Fruit fly (Drosophila melanogaster) whole organism, embryonic: ENCODE measurements around the gene Gr93a.

ENCODE experiments used
- B-H1 ChIP-seq: fragments of 200-800 bp; sonication (Bioruptor generic); IDR thresholded peaks from 3 replicates; pipeline ENCODE4 v1.3.6; 2022; ENCODE audit warnings: missing biosample characterization, missing genetic modification characterization
- BEAF-32 ChIP-seq: fragments of 200-800 bp; sonication (Bioruptor generic); optimal IDR thresholded peaks from 3 replicates; lab custom pipeline; 2017; ENCODE audit warnings: missing biosample characterization, missing genetic modification characterization, mild to moderate bottlenecking, moderate library complexity, missing genetic modification reagents
- CG1024 ChIP-seq: fragments of 200-800 bp; sonication (Bioruptor generic); IDR thresholded peaks from 2 replicates; pipeline ENCODE4 v1.3.6; 2022; ENCODE audit warnings: missing biosample characterization, missing genetic modification characterization
- CG11456 ChIP-seq: fragments of 200-800 bp; sonication (Bioruptor generic); IDR thresholded peaks from 3 replicates; pipeline ENCODE4 v1.3.6; 2022; ENCODE audit warnings: missing biosample characterization, missing genetic modification characterization
- CG12236 ChIP-seq: fragments of 200-800 bp; sonication (Bioruptor generic); optimal IDR thresholded peaks from 2 replicates; lab custom pipeline; 2016; ENCODE audit warnings: missing biosample characterization, missing genetic modification characterization
- CG13424 ChIP-seq: fragments of 200-800 bp; sonication (Bioruptor generic); optimal IDR thresholded peaks from 2 replicates; lab custom pipeline; 2019; ENCODE audit warnings: missing biosample characterization, mild to moderate bottlenecking, missing genetic modification characterization, moderate library complexity
- CG15073 ChIP-seq: fragments of 200-800 bp; sonication (Bioruptor generic); optimal IDR thresholded peaks from 2 replicates; lab custom pipeline; 2016; ENCODE audit warnings: missing biosample characterization, missing genetic modification characterization
- CG15696 ChIP-seq: fragments of 200-800 bp; sonication (Bioruptor generic); optimal IDR thresholded peaks from 2 replicates; lab custom pipeline; 2019; ENCODE audit warnings: missing biosample characterization, mild to moderate bottlenecking, missing genetic modification characterization, moderate library complexity
- CG1603 ChIP-seq: fragments of 200-800 bp; sonication (Bioruptor generic); optimal IDR thresholded peaks from 2 replicates; lab custom pipeline; 2019; ENCODE audit warnings: missing biosample characterization, mild to moderate bottlenecking, missing genetic modification characterization, moderate library complexity
- CG16813 ChIP-seq: fragments of 200-800 bp; sonication (Bioruptor generic); IDR thresholded peaks from 3 replicates; pipeline ENCODE4 v1.3.6; 2022; ENCODE audit warnings: missing biosample characterization, missing genetic modification characterization; ENCODE audit not compliant: partially characterized antibody
- CG17829 ChIP-seq: fragments of 200-800 bp; optimal IDR thresholded peaks from 2 replicates; lab custom pipeline; 2019; ENCODE audit warnings: missing biosample characterization, mild to moderate bottlenecking, missing genetic modification characterization, moderate library complexity
- CG18599 ChIP-seq: fragments of 200-800 bp; sonication (Bioruptor generic); optimal IDR thresholded peaks from 3 replicates; lab custom pipeline; 2017; ENCODE audit warnings: missing biosample characterization, missing genetic modification characterization, mild to moderate bottlenecking, moderate library complexity, missing genetic modification reagents
- CG2199 ChIP-seq: fragments of 200-800 bp; sonication (Bioruptor generic); IDR thresholded peaks from 3 replicates; pipeline ENCODE4 v1.3.6; 2022; ENCODE audit warnings: missing biosample characterization, missing genetic modification characterization
- CG2889 ChIP-seq: fragments of 200-800 bp; sonication (Bioruptor generic); IDR thresholded peaks from 3 replicates; pipeline ENCODE4 v1.3.6; 2022; ENCODE audit warnings: missing biosample characterization, missing genetic modification characterization
- CG31224 ChIP-seq: fragments of 200-800 bp; sonication (Bioruptor generic); IDR thresholded peaks from 2 replicates; pipeline ENCODE4 v1.3.6; 2022; ENCODE audit warnings: missing biosample characterization, missing genetic modification characterization
- CG34224 ChIP-seq: fragments of 200-800 bp; sonication (Bioruptor generic); IDR thresholded peaks from 3 replicates; pipeline ENCODE4 v1.3.6; 2022; ENCODE audit warnings: missing biosample characterization, missing genetic modification characterization; ENCODE audit not compliant: partially characterized antibody
- CG4404 ChIP-seq: fragments of 200-800 bp; sonication (Bioruptor generic); IDR thresholded peaks from 2 replicates; pipeline ENCODE4 v1.3.6; 2022; ENCODE audit warnings: missing biosample characterization, missing genetic modification characterization
- CG4617 ChIP-seq: fragments of 200-800 bp; sonication (Bioruptor generic); optimal IDR thresholded peaks from 3 replicates; lab custom pipeline; 2016; ENCODE audit warnings: missing biosample characterization, missing genetic modification characterization, borderline replicate concordance
- CG7839 ChIP-seq: fragments of 200-800 bp; sonication (Bioruptor generic); optimal IDR thresholded peaks from 3 replicates; lab custom pipeline; 2018; ENCODE audit warnings: missing biosample characterization, mild to moderate bottlenecking, missing genetic modification characterization, moderate library complexity
- Ets65A ChIP-seq: fragments of 200-800 bp; sonication (Bioruptor generic); peaks from one replicate; lab custom pipeline; 2016; ENCODE audit warnings: missing biosample characterization, missing genetic modification characterization
- Ets97D ChIP-seq: fragments of 200-800 bp; sonication (Bioruptor generic); optimal IDR thresholded peaks from 3 replicates; lab custom pipeline; 2016; ENCODE audit warnings: missing biosample characterization, missing genetic modification characterization
- Lhr ChIP-seq: fragments of 200-800 bp; sonication (Bioruptor generic); optimal IDR thresholded peaks from 3 replicates; lab custom pipeline; 2017; ENCODE audit warnings: mild to moderate bottlenecking, missing biosample characterization, missing genetic modification reagents, missing genetic modification characterization
- Opbp ChIP-seq: fragments of 200-800 bp; sonication (Bioruptor generic); IDR thresholded peaks from 3 replicates; pipeline ENCODE4 v1.3.6; 2022; ENCODE audit warnings: missing biosample characterization, missing genetic modification characterization; ENCODE audit not compliant: partially characterized antibody
- PHDP ChIP-seq: fragments of 200-800 bp; sonication (Bioruptor generic); optimal IDR thresholded peaks from 3 replicates; lab custom pipeline; 2018; ENCODE audit warnings: missing biosample characterization, mild to moderate bottlenecking, missing genetic modification characterization, moderate library complexity
- Ptx1 ChIP-seq: fragments of 200-800 bp; sonication (Bioruptor generic); IDR thresholded peaks from 2 replicates; pipeline ENCODE4 v1.3.6; 2022; ENCODE audit warnings: missing biosample characterization, missing genetic modification characterization
- Vsx1 ChIP-seq: fragments of 200-800 bp; sonication (Bioruptor generic); optimal IDR thresholded peaks from 2 replicates; lab custom pipeline; 2017; ENCODE audit warnings: missing biosample characterization, mild to moderate bottlenecking, missing genetic modification characterization, missing genetic modification reagents
- Xbp1 ChIP-seq: fragments of 200-800 bp; sonication (Bioruptor generic); optimal IDR thresholded peaks from 3 replicates; lab custom pipeline; 2016; ENCODE audit warnings: missing biosample characterization, mild to moderate bottlenecking, missing genetic modification characterization
- ac ChIP-seq: fragments of 200-800 bp; sonication (Bioruptor generic); optimal IDR thresholded peaks from 3 replicates; lab custom pipeline; 2017; ENCODE audit warnings: missing biosample characterization, mild to moderate bottlenecking, missing genetic modification characterization
- ase ChIP-seq: fragments of 200-800 bp; sonication (Bioruptor generic); IDR thresholded peaks from 3 replicates; pipeline ENCODE4 v1.3.6; 2022; ENCODE audit warnings: missing biosample characterization, missing genetic modification characterization
- ash1 ChIP-seq: fragments of 200-800 bp; sonication (Bioruptor generic); optimal IDR thresholded peaks from 2 replicates; lab custom pipeline; 2018; ENCODE audit warnings: missing biosample characterization, mild to moderate bottlenecking, missing genetic modification characterization
- az2 ChIP-seq: fragments of 200-800 bp; sonication (Bioruptor generic); optimal IDR thresholded peaks from 3 replicates; lab custom pipeline; 2016; ENCODE audit warnings: missing biosample characterization, missing genetic modification characterization
- br ChIP-seq: fragments of >200 bp; optimal IDR thresholded peaks from 2 replicates; lab custom pipeline; 2017
- cwo ChIP-seq: fragments of 200-800 bp; sonication (Bioruptor generic); optimal IDR thresholded peaks from 3 replicates; lab custom pipeline; 2017; ENCODE audit warnings: missing biosample characterization, missing genetic modification characterization, mild to moderate bottlenecking, moderate library complexity, missing genetic modification reagents
- dmrt11E ChIP-seq: fragments of 200-800 bp; sonication (Bioruptor generic); optimal IDR thresholded peaks from 3 replicates; lab custom pipeline; 2018; ENCODE audit warnings: missing biosample characterization, mild to moderate bottlenecking, missing genetic modification characterization, moderate library complexity
- emc ChIP-seq: fragments of 200-800 bp; sonication (Bioruptor generic); optimal IDR thresholded peaks from 2 replicates; lab custom pipeline; 2016; ENCODE audit warnings: missing biosample characterization, missing genetic modification characterization
- ems ChIP-seq: fragments of 200-800 bp; sonication (Bioruptor generic); optimal IDR thresholded peaks from 3 replicates; lab custom pipeline; 2016; ENCODE audit warnings: missing biosample characterization, missing genetic modification characterization
- eve ChIP-seq, 2 experiments: fragments of >200 bp; optimal IDR thresholded peaks; 2 replicates each; lab custom pipeline; 2017; ENCODE audit warnings: missing biosample characterization in 2 of 2, missing genetic modification characterization in 2 of 2
- hb ChIP-seq: fragments of 200-800 bp; sonication (Bioruptor generic); IDR thresholded peaks from 3 replicates; pipeline ENCODE4 v1.3.6; 2022; ENCODE audit warnings: missing biosample characterization, missing genetic modification characterization; ENCODE audit not compliant: partially characterized antibody
- her ChIP-seq: fragments of 200-800 bp; sonication (Bioruptor generic); optimal IDR thresholded peaks from 2 replicates; lab custom pipeline; 2016; ENCODE audit warnings: missing biosample characterization, missing genetic modification characterization
- klu ChIP-seq: fragments of 200-800 bp; sonication (Bioruptor generic); IDR thresholded peaks from 2 replicates; pipeline ENCODE4 v1.3.6; 2022; ENCODE audit warnings: missing biosample characterization, missing genetic modification characterization
- lov ChIP-seq, 2 experiments: fragments of 200-800 bp in 1 of 2; fragments of >200 bp in 1 of 2; sonication (Bioruptor generic) in 1 of 2; IDR thresholded peaks in 1 of 2; optimal IDR thresholded peaks in 1 of 2; 2 replicates in 1 of 2; 3 replicates in 1 of 2; pipeline versions ENCODE4 v1.3.6 to Lab custom; 2017 to 2022; ENCODE audit warnings: missing biosample characterization in 1 of 2, missing genetic modification characterization in 1 of 2
- p53 ChIP-seq: fragments of 200-800 bp; sonication (Bioruptor generic); optimal IDR thresholded peaks from 2 replicates; lab custom pipeline; 2016; ENCODE audit warnings: missing biosample characterization, missing genetic modification characterization
- pfk ChIP-seq: fragments of 200-800 bp; sonication (Bioruptor generic); optimal IDR thresholded peaks from 2 replicates; lab custom pipeline; 2018; ENCODE audit warnings: missing biosample characterization, mild to moderate bottlenecking, missing genetic modification characterization, moderate library complexity
- shn ChIP-seq: fragments of 200-800 bp; sonication (Bioruptor generic); optimal IDR thresholded peaks from 3 replicates; lab custom pipeline; 2016; ENCODE audit warnings: missing biosample characterization, missing genetic modification characterization
- sim ChIP-seq: fragments of 200-800 bp; sonication (Bioruptor generic); IDR thresholded peaks from 2 replicates; pipeline ENCODE4 v1.3.6; 2022; ENCODE audit warnings: missing biosample characterization, missing genetic modification characterization
- tna ChIP-seq: fragments of 200-800 bp; sonication (Bioruptor generic); IDR thresholded peaks from 2 replicates; pipeline ENCODE4 v1.3.6; 2022; ENCODE audit warnings: missing biosample characterization, missing genetic modification characterization; ENCODE audit not compliant: partially characterized antibody
- vfl ChIP-seq: fragments of 200-800 bp; sonication (Bioruptor generic); optimal IDR thresholded peaks from 2 replicates; lab custom pipeline; 2016; ENCODE audit warnings: missing biosample characterization, missing genetic modification characterization
- vnd ChIP-seq: fragments of 200-800 bp; sonication (Bioruptor generic); IDR thresholded peaks from 3 replicates; pipeline ENCODE4 v1.3.6; 2022; ENCODE audit warnings: missing biosample characterization, missing genetic modification characterization; ENCODE audit not compliant: partially characterized antibody
- wdn ChIP-seq: fragments of 200-800 bp; sonication (Bioruptor generic); IDR thresholded peaks from 2 replicates; pipeline ENCODE4 v1.3.6; 2022; ENCODE audit warnings: missing biosample characterization, missing genetic modification characterization
- z ChIP-seq: fragments of 200-800 bp; sonication (Bioruptor generic); IDR thresholded peaks from 3 replicates; pipeline ENCODE4 v1.3.6; 2022; ENCODE audit warnings: missing biosample characterization, missing genetic modification characterization

Gr93a gene

DNA sequence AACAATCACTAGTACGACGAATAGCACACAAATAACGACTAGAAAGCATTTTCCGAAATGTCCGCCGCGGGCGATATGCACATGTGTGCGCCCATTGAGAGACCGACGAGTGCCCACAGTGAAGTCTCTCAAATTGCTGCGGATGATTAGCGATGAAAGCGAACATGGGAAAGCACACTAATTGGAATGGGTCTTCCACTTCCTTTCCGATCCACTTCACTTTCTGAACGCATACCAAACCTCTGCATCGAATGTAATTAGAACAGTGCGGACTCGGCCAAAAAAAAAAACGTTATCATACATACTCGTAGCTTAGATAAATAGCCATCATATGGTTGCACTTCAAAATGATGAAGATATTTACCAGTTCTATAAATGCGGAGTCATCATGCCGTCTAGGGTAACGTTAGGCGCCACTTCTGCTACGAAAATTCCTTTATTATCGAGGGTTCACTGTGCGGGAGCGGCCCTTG is 17.7 kb downstream of the Gr93a start (continued):
- peak; percentile 42 for TF ChIP-seq az2 (GFP tag; lab: Kevin White, UChicago)
- TF ChIP-seq CG11456 = no peak
- peak; percentile 25 for TF ChIP-seq PHDP (tag; lab: Kevin White, UChicago)
- no peak for TF ChIP-seq wdn (GFP tag; lab: Robert Waterston, UW)
- peak; percentile 57 for TF ChIP-seq CG13424
- TF ChIP-seq hb (GFP tag; lab: Robert Waterston, UW) = no peak
- no peak for TF ChIP-seq CG34224 (GFP tag; lab: Robert Waterston, UW)
- no peak for TF ChIP-seq CG12236 (GFP tag; lab: Kevin White, UChicago)
- no peak for TF ChIP-seq sim
- peak; percentile 16; the same call in 1 of the 3 replicates for TF ChIP-seq B-H1 (GFP tag; lab: Robert Waterston, UW)
- no peak for TF ChIP-seq CG4617 (GFP tag; lab: Kevin White, UChicago)
- no peak for TF ChIP-seq BEAF-32 (GFP tag; lab: Kevin White, UChicago)
- TF ChIP-seq CG7839 (tag; lab: Kevin White, UChicago) = peak; percentile 45
- no peak for TF ChIP-seq CG31224 (GFP tag; lab: Robert Waterston, UW)
- TF ChIP-seq ems = peak; percentile 13
- peak; percentile 89 for TF ChIP-seq Ets65A (GFP tag; lab: Kevin White, UChicago)
- TF ChIP-seq pfk (GFP tag; lab: Kevin White, UChicago) = no peak
- peak in 1 of 2 experiments; percentile 77 for TF ChIP-seq eve (GFP tag; optimal IDR thresholded peaks at IDR 0.05; lab: Kevin White, UChicago)
- no peak for TF ChIP-seq klu
- 0 out of 2 replicates have a peak, but pooled peaks have one; percentile 40 for TF ChIP-seq CG4404 (GFP tag; lab: Robert Waterston, UW)
- peak; percentile 22 for TF ChIP-seq CG17829 (tag; lab: Kevin White, UChicago)
- TF ChIP-seq CG15696 = peak; percentile 30
- TF ChIP-seq tna = no peak
- no peak for TF ChIP-seq vfl (GFP tag; lab: Kevin White, UChicago)
- peak; percentile 38 for TF ChIP-seq CG1603 (tag; lab: Kevin White, UChicago)
- peak; percentile 2 for TF ChIP-seq her (GFP tag; lab: Kevin White, UChicago)
- peak; percentile 23 for TF ChIP-seq cwo (GFP tag; lab: Kevin White, UChicago)
- peak; percentile 17 for TF ChIP-seq CG18599 (GFP tag; lab: Kevin White, UChicago)
- TF ChIP-seq dmrt11E = peak; percentile 54
- TF ChIP-seq ac (GFP tag; lab: Kevin White, UChicago) = no peak
- TF ChIP-seq Opbp (GFP tag; lab: Robert Waterston, UW) = no peak
- no peak for TF ChIP-seq CG2889
- TF ChIP-seq lov (optimal IDR thresholded peaks at IDR 0.05; lab: Kevin White, UChicago) = no peak
- 0 out of 3 replicates have a peak, but pooled peaks have one; percentile 65 for TF ChIP-seq lov (GFP tag; IDR thresholded peaks at IDR 0.05; lab: Robert Waterston, UW)
- TF ChIP-seq Vsx1 (GFP tag; lab: Kevin White, UChicago) = no peak
- TF ChIP-seq br (lab: Kevin White, UChicago) = no peak
- TF ChIP-seq Ets97D (GFP tag; lab: Kevin White, UChicago) = no peak
- TF ChIP-seq ash1 = no peak
- no peak for TF ChIP-seq emc (GFP tag; lab: Kevin White, UChicago)
- TF ChIP-seq Lhr (GFP tag; lab: Kevin White, UChicago) = peak; percentile 27
- TF ChIP-seq CG15073 (GFP tag; lab: Kevin White, UChicago) = no peak
- 0 out of 3 replicates have a peak, but pooled peaks have one; percentile 33 for TF ChIP-seq z (GFP tag; lab: Robert Waterston, UW)
- TF ChIP-seq p53 = no peak
- no peak for TF ChIP-seq vnd (GFP tag; lab: Robert Waterston, UW)
- TF ChIP-seq shn (GFP tag; lab: Kevin White, UChicago) = peak; percentile 67
- no peak; the same call in 1 of the 2 replicates for TF ChIP-seq Ptx1 (GFP tag; lab: Robert Waterston, UW)
- no peak for TF ChIP-seq CG16813 (GFP tag; lab: Robert Waterston, UW)
- TF ChIP-seq Xbp1 (GFP tag; lab: Kevin White, UChicago) = peak; percentile 59
- 0 out of 2 replicates have a peak, but pooled peaks have one; percentile 1 for TF ChIP-seq CG1024
- peak; percentile 91; the same call in 2 of the 3 replicates for TF ChIP-seq CG2199
- TF ChIP-seq ase (GFP tag; lab: Robert Waterston, UW) = 0 out of 3 replicates have a peak, but pooled peaks have one; percentile 30
